Worm (Caenorhabditis elegans) whole organism, early embryonic: Measurements from ENCODE around the gene tsp-13.

ENCODE experiments used
- B0310.2 ChIP-seq: sonication (generic microtip); optimal IDR thresholded peaks from 2 replicates; lab custom pipeline; 2016; ENCODE audit warnings: mild to moderate bottlenecking, missing genetic modification characterization, missing compliant biosample characterization
- F13C5.2 ChIP-seq: sonication (generic microtip); optimal IDR thresholded peaks from 2 replicates; lab custom pipeline; 2017; ENCODE audit warnings: mild to moderate bottlenecking, missing genetic modification characterization, inconsistent platforms, missing compliant biosample characterization
- aly-1 ChIP-seq: sonication (generic microtip); optimal IDR thresholded peaks from 2 replicates; lab custom pipeline; 2016; ENCODE audit warnings: missing genetic modification characterization, missing compliant biosample characterization
- ama-1 ChIP-seq: fragments of 150-350 bp; optimal IDR thresholded peaks from 2 replicates; lab custom pipeline; 2014
- ceh-13 ChIP-seq: fragments of 200-800 bp; sonication (Bioruptor generic); optimal IDR thresholded peaks from 2 replicates; lab custom pipeline; 2018; ENCODE audit warnings: mild to moderate bottlenecking, missing genetic modification characterization, missing compliant biosample characterization
- ceh-36 ChIP-seq: sonication (generic microtip); optimal IDR thresholded peaks from 2 replicates; lab custom pipeline; 2016; ENCODE audit warnings: missing genetic modification characterization, inconsistent platforms, missing compliant biosample characterization
- ets-7 ChIP-seq: sonication (generic microtip); optimal IDR thresholded peaks from 2 replicates; lab custom pipeline; 2016; ENCODE audit warnings: missing genotype, missing genetic modification characterization, missing compliant biosample characterization
- flt-1 ChIP-seq: fragments of 200-800 bp; sonication (Bioruptor generic); IDR thresholded peaks from 2 replicates; pipeline ENCODE4 v1.3.6; 2022; ENCODE audit warnings: missing genetic modification characterization, missing compliant biosample characterization
- hmbx-1 ChIP-seq: sonication (generic microtip); optimal IDR thresholded peaks from 2 replicates; lab custom pipeline; 2016; ENCODE audit warnings: mild to moderate bottlenecking, missing genetic modification characterization, missing compliant biosample characterization
- hmg-4 ChIP-seq: fragments of 200-800 bp; sonication (Bioruptor generic); optimal IDR thresholded peaks from 2 replicates; lab custom pipeline; 2018; ENCODE audit warnings: mild to moderate bottlenecking, missing genetic modification characterization, missing compliant biosample characterization
- hnd-1 ChIP-seq: sonication (generic microtip); optimal IDR thresholded peaks from 2 replicates; lab custom pipeline; 2016; ENCODE audit warnings: missing genetic modification characterization, missing compliant biosample characterization
- pes-1 ChIP-seq: fragments of 200-800 bp; sonication (Bioruptor generic); IDR thresholded peaks from 2 replicates; pipeline ENCODE4 v1.3.6; 2022; ENCODE audit warnings: missing genetic modification reagents, missing genetic modification characterization, missing compliant biosample characterization
- scrt-1 ChIP-seq: fragments of 200-800 bp; sonication (Bioruptor generic); IDR thresholded peaks from 2 replicates; pipeline ENCODE4 v1.3.6; 2022; ENCODE audit warnings: missing genetic modification characterization, missing compliant biosample characterization
- sea-1 ChIP-seq: fragments of 200-800 bp; sonication (Bioruptor generic); conservative IDR thresholded peaks from 2 replicates; pipeline ENCODE4 v1.3.6; 2022; ENCODE audit warnings: missing genetic modification characterization, missing compliant biosample characterization
- tbx-11 ChIP-seq: fragments of 200-800 bp; sonication (Bioruptor generic); IDR thresholded peaks from 2 replicates; pipeline ENCODE4 v1.3.6; 2022; ENCODE audit warnings: missing genetic modification characterization, missing compliant biosample characterization
- tbx-37 ChIP-seq: fragments of 200-800 bp; sonication (Bioruptor generic); conservative IDR thresholded peaks from 2 replicates; pipeline ENCODE4 v1.3.6; 2022; ENCODE audit warnings: missing genetic modification reagents, missing genetic modification characterization, missing compliant biosample characterization
- tra-4 ChIP-seq: sonication (generic microtip); optimal IDR thresholded peaks from 2 replicates; lab custom pipeline; 2017; ENCODE audit warnings: missing genetic modification characterization, missing compliant biosample characterization

The tsp-13 gene

DNA sequence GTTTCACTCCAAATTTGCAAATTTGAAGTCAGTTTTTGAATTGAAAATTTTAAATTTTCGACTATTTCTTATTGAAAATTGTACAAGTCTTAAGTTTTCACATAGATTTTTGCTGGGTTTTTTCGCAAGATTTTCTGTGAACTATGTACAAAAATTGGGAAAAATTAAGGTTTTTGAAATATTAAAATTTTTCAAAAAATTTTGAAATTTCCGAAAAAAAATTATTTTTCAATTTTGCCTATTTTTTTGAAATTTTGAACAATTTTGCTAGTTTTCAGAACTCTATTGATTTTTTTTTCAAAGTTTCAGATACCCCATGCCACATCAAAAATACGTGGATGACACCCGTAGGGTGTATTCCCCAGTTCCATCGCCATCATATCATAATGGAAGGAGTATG, at the start of gene tsp-13:
Gene tsp-13, plus strand, starts transcription at position 301 of the 400 bp plus-strand sequence.
- TF ChIP-seq tbx-11: no peak
- no peak for TF ChIP-seq ama-1 (lab: Kevin White, UChicago)
- no peak for TF ChIP-seq sea-1 (GFP tag; lab: Robert Waterston, UW)
- TF ChIP-seq ets-7: no peak
- TF ChIP-seq hnd-1 (tag; lab: Kevin White, UChicago): no peak
- TF ChIP-seq B0310.2: no peak
- no peak for TF ChIP-seq ceh-36
- TF ChIP-seq tbx-37: no peak
- no peak for TF ChIP-seq flt-1 (GFP tag; lab: Robert Waterston, UW)
- TF ChIP-seq pes-1 (GFP tag; lab: Robert Waterston, UW): no peak
- TF ChIP-seq tra-4: no peak
- no peak for TF ChIP-seq aly-1
- no peak for TF ChIP-seq scrt-1 (GFP tag; lab: Robert Waterston, UW)
- no peak for TF ChIP-seq F13C5.2 (tag; lab: Kevin White, UChicago)
- no peak for TF ChIP-seq ceh-13
- TF ChIP-seq hmg-4 (GFP tag; lab: Kevin White, UChicago): no peak
- TF ChIP-seq hmbx-1: no peak

DNA sequence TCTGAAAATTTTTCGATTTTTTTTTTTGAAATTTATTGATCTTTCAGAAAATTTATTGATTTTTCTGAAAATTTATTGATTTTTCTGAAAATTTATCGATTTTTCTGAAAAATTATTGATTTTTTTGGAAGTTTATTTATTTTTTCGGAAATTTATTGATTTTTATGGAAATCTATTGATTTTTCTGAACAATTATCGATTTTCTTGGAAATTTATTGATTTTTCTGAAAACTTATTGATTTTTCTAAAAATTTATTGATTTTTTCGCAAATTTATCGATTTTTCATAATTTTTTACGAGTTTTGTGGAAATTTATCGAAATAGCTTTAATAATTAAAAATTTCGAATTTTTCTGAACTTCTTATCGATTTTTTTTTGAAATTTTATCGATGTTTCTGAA, 46.8 kb upstream of the tsp-13 start:
- TF ChIP-seq flt-1 (GFP tag; lab: Robert Waterston, UW) (no peak), ceh-13 (no peak), aly-1 (no peak), scrt-1 (GFP tag; lab: Robert Waterston, UW) (no peak), hmg-4 (GFP tag; lab: Kevin White, UChicago) (no peak)

DNA sequence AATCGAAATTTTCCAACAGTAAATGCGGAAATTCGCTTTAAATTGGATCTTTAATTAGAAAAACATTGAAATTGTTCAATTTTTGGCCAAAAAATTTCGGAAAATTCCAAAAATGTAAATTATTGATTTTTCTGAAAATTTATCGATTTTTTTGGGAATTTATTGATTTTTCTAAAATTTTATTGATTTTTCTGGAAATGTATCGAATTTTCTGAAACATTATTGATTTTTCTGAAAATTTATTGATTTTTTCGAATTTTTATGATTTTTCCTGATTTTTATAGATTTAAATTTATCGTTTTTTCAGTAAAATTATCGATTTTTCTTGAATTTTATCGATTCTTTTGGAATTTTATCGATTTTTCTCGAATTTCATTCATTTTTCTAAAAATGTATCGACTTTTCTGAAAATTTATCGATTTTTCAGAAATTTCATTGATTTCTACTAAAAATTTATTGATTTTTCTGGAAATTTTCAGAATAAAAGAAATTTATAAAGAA, 37.0 kb upstream of the tsp-13 start:
- no peak for TF ChIP-seq B0310.2
- no peak for TF ChIP-seq ets-7
- TF ChIP-seq tra-4: no peak
- TF ChIP-seq aly-1: no peak
- TF ChIP-seq tbx-37: no peak
- no peak for TF ChIP-seq ama-1 (lab: Kevin White, UChicago)

DNA sequence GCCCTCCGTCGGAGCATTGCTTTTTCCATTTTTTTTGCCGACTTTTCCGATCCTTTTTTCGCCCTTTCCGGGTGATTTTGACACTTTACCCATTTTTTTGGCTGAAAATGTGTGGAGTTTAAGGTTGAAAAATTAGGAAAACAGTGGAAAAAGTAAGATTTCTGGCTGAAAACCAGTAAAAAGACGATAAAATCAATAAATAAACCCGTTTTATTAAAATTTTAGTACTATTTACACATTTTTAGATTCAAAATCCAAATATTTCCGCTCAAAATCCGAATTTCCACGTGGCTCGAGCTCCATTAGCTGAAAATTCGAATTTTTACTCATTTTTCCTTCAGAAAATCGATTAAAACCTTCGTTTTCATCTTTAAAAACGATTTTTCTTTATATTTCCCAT, 35.6 kb upstream of the tsp-13 start, which contains the start of gene pro-3:
Gene pro-3, minus strand, starts transcription at position 101 of the 400 bp plus-strand sequence.
- TF ChIP-seq pes-1 (GFP tag; lab: Robert Waterston, UW) (no peak), hmbx-1 (no peak), ceh-36 (no peak), scrt-1 (GFP tag; lab: Robert Waterston, UW) (no peak), tbx-37 (no peak), ama-1 (lab: Kevin White, UChicago) (no peak), flt-1 (GFP tag; lab: Robert Waterston, UW) (no peak), hmg-4 (GFP tag; lab: Kevin White, UChicago) (no peak), B0310.2 (no peak), sea-1 (GFP tag; lab: Robert Waterston, UW) (no peak), F13C5.2 (tag; lab: Kevin White, UChicago) (no peak), ets-7 (no peak), hnd-1 (tag; lab: Kevin White, UChicago) (no peak), tbx-11 (no peak), ceh-13 (no peak), aly-1 (no peak), tra-4 (no peak)

DNA sequence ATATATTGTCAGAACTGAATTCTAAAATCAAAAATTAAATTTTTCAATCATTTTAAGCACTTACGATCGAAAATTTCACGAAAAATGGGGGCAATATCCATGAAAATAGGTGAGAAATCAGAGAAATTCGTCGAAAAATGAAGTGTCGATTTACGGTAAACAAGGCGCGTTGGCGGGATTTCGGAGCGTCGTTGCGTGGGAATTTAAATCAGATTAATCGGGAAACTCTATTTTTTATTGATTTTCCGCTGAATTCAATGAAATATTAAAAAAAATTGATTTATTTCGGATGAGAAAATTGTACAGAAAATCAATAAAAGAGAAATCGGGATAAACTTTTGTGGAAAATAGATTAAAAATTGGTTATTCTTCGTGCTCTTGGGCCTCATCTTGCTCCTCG, 34.6 kb upstream of the tsp-13 start, which contains the start of gene Y39B6A.13:
Gene Y39B6A.13, minus strand, starts transcription at position 166 of the 400 bp plus-strand sequence.
- TF ChIP-seq hnd-1 (tag; lab: Kevin White, UChicago) (no peak), flt-1 (GFP tag; lab: Robert Waterston, UW) (no peak), sea-1 (GFP tag; lab: Robert Waterston, UW) (no peak), aly-1 (no peak), F13C5.2 (tag; lab: Kevin White, UChicago) (no peak), hmg-4 (GFP tag; lab: Kevin White, UChicago) (no peak), ceh-36 (no peak), ets-7 (no peak), B0310.2 (no peak), scrt-1 (GFP tag; lab: Robert Waterston, UW) (no peak), pes-1 (GFP tag; lab: Robert Waterston, UW) (no peak)

DNA sequence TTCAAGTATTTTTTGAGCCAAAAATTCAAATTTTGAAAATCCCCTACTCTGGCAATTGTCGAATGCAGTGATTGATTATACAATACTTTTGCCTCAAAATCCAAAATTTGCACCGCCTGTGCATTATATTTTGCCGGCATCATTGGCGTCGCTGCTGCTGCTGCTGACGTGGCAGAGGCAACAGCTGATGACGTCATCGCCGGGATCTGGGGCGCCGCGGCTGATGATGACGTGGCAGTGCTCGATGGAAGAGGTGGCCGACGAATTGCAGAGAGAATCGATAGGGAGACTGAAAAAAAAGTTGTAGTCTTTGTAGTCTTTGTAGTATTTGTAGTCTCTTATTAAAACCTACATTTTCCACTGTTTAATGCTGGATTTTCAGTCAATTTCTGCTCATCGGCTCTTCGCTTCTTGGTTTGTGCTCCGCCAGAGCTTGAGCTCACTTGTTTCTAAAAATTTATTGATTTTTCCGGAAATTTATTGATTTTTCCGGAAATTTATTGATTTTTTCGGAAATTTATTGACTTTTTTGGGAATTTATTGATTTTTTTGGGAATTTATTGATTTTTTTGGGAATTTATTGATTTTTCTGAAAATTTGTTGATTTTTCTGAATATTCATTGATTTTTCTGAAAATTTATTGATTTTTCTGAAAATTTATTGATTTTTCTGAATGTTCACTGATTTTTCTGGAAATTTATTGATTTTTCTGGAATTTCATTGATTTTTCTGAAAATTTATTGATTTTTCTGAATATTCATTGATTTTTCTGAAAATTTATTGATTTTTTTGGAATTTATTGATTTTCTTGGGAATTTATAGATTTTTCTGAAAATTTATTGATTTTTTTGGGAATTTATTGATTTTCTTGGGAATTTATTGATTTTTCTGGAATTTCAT, 32.9 kb upstream of the tsp-13 start:
- no peak for TF ChIP-seq F13C5.2 (tag; lab: Kevin White, UChicago)
- TF ChIP-seq B0310.2: no peak
- no peak for TF ChIP-seq sea-1 (GFP tag; lab: Robert Waterston, UW)
- no peak for TF ChIP-seq ceh-36
- TF ChIP-seq ama-1 (lab: Kevin White, UChicago): no peak
- TF ChIP-seq hmg-4 (GFP tag; lab: Kevin White, UChicago): no peak
- TF ChIP-seq flt-1 (GFP tag; lab: Robert Waterston, UW): no peak
- no peak for TF ChIP-seq tbx-11
- TF ChIP-seq ets-7: no peak
- no peak for TF ChIP-seq tra-4
- TF ChIP-seq ceh-13: no peak
- TF ChIP-seq hmbx-1: no peak
- TF ChIP-seq tbx-37: no peak
- no peak for TF ChIP-seq aly-1
- TF ChIP-seq pes-1 (GFP tag; lab: Robert Waterston, UW): no peak
- TF ChIP-seq hnd-1 (tag; lab: Kevin White, UChicago): no peak

DNA sequence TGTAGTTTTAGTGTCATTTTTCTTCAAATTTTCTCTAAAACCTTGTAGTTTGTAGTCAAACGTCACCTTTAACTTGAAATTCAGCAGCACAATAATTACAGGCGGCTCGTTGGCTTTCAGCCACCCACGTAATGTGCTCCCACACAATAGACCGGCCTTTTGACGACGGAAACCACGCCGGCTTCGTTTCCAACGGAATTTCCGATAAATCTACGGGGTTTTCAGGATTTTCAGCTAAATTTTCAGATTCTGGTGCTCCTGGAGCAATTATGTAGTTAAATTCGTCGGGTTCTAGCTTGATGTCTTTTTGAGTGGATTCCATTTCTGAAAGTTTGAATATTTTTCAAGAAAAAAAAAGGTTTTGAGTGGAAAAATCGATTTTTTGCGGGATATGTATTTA, 29.3 kb upstream of the tsp-13 start, which contains the start of gene bed-1:
Gene bed-1, minus strand, starts transcription at position 337 of the 400 bp plus-strand sequence.
- TF ChIP-seq flt-1 (GFP tag; lab: Robert Waterston, UW): no peak
- TF ChIP-seq ceh-13: no peak
- TF ChIP-seq hmbx-1: no peak
- TF ChIP-seq ama-1 (lab: Kevin White, UChicago): no peak
- no peak for TF ChIP-seq ets-7
- no peak for TF ChIP-seq aly-1
- no peak for TF ChIP-seq tbx-37

DNA sequence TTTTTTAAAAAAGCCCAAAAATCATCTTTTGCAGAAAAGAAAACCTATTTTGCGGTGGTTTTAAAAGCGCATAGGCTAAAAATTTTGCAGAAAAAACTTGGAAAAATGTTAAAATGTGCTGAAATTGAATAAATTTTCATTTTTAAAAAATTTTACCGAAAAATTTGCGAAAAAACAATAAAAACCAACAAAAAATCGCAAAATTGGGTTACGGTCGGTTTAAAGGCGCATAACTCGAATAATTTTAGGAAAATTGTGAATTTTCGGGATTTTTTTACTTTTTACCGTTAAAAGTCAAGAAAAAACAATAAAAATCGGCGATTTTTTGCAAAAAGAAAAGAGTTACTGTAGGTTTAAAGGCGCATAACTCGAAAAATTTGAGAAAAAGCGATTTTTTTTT, 28.7 kb upstream of the tsp-13 start:
- no peak for TF ChIP-seq hnd-1 (tag; lab: Kevin White, UChicago)
- TF ChIP-seq sea-1 (GFP tag; lab: Robert Waterston, UW): no peak
- no peak for TF ChIP-seq pes-1 (GFP tag; lab: Robert Waterston, UW)
- no peak for TF ChIP-seq scrt-1 (GFP tag; lab: Robert Waterston, UW)
- TF ChIP-seq aly-1: no peak
- TF ChIP-seq ama-1 (lab: Kevin White, UChicago): no peak
- no peak for TF ChIP-seq ceh-13
- TF ChIP-seq ceh-36: no peak
- TF ChIP-seq tra-4: no peak
- no peak for TF ChIP-seq tbx-11
- TF ChIP-seq hmg-4 (GFP tag; lab: Kevin White, UChicago): no peak
- no peak for TF ChIP-seq hmbx-1
- no peak for TF ChIP-seq F13C5.2 (tag; lab: Kevin White, UChicago)
- no peak for TF ChIP-seq B0310.2
- no peak for TF ChIP-seq ets-7
